Worm (Caenorhabditis elegans) whole organism, L4 larva: ENCODE results near the gene F52B10.3.

Experiments used
- ceh-82 ChIP-seq: sonication (generic microtip); optimal IDR thresholded peaks from 2 replicates; lab custom pipeline; 2017; ENCODE audit warnings: missing biosample characterization, missing genetic modification characterization
- zfp-3 ChIP-seq: fragments of 200-800 bp; sonication (Bioruptor generic); conservative IDR thresholded peaks from 2 replicates; pipeline ENCODE4 v1.3.6; 2022; ENCODE audit warnings: missing genetic modification reagents, missing genetic modification characterization, missing compliant biosample characterization

DNA sequence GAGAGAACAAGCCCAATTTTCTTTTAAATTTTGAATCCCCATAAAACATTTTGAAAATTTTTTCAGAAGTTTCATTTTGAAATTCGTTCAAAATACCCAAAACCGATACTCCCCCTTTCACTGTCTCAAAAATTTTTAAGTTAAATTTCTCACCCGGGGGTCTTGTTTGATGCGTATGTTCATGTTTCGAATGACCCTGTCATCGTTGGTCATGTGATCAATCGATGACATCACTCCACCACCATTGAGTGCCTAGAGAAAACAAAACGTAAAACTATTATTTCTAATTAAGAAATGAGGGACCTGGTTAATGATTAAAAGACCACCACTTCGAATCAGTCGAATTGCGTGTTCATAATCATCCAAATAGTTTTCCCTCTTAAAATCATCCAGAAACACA lies 39.8 kb downstream of the F52B10.3 start:
- no peak for TF ChIP-seq zfp-3 (GFP tag; lab: Robert Waterston, UW)
- TF ChIP-seq ceh-82 (tag; lab: Kevin White, UChicago) = no peak
